Worm (Caenorhabditis elegans): ENCODE results near the gene msp-65.
"Not testable (repeated sequence)": the region's sequence is repeated elsewhere in the genome, so short reads cannot be mapped to it uniquely, and the experiment has no call there.

DNA sequence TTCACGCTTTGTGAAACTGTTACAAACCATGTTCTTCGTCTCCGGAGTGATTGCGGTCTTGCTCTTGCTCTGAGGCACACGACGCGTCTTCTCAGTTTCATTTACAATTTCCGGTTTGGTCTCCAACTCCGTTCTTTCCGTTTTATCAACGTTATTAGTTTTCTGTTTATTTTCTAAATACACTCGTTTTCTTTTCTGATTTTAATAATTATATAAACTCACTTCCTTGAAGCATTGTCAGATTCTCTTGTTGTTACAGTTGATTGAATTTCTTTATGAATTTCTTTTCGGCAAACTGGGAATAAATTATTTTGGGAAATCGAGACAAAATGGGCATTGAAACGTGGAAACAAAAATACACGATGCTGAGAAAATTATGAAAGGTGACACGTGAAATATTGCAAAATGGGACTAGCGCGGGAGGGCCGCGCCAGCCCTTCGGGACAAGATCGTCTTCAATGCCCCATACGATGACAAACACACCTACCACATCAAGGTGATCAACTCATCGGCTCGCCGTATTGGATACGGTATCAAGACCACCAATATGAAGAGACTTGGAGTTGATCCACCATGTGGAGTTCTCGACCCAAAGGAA is 8.2 kb upstream of the msp-65 start, which contains the start of the genes ZK354.9 and msp-58:
- not testable (repeated sequence) for TF ChIP-seq daf-16 (GFP tag; optimal IDR thresholded peaks at IDR 0.05); daf-16 (tag; optimal IDR thresholded peaks at IDR 0.05); fos-1 (tag; optimal IDR thresholded peaks at IDR 0.05)

Measured in whole organism, L4 larva.